Worm (Caenorhabditis elegans) whole organism, L3 larva: ENCODE results near the gene F42A10.6.

Experiments
- ceh-82 ChIP-seq: fragments of 150-350 bp; optimal IDR thresholded peaks from 2 replicates; lab custom pipeline; 2014; ENCODE audit warnings: missing biosample characterization, missing genetic modification characterization
- daf-12 ChIP-seq: fragments of 150-350 bp; optimal IDR thresholded peaks from 2 replicates; lab custom pipeline; 2014; ENCODE audit warnings: missing biosample characterization, missing genetic modification reagents, missing genetic modification characterization
- egl-27 ChIP-seq: sonication (generic microtip); optimal IDR thresholded peaks from 4 replicates; lab custom pipeline; 2017; ENCODE audit warnings: missing biosample characterization, missing genetic modification reagents, missing genetic modification characterization
- fkh-2 ChIP-seq: fragments of 150-350 bp; optimal IDR thresholded peaks from 2 replicates; lab custom pipeline; 2014; ENCODE audit warnings: missing biosample characterization, missing genetic modification reagents, missing genetic modification characterization
- jun-1 ChIP-seq: fragments of 150-350 bp; optimal IDR thresholded peaks from 2 replicates; lab custom pipeline; 2014; ENCODE audit warnings: missing biosample characterization, missing genetic modification reagents, missing genetic modification characterization
- lin-15B ChIP-seq: fragments of 150-350 bp; optimal IDR thresholded peaks from 2 replicates; lab custom pipeline; 2014; ENCODE audit warnings: missing biosample characterization, missing genetic modification characterization
- mdl-1 ChIP-seq: fragments of 150-350 bp; optimal IDR thresholded peaks from 2 replicates; lab custom pipeline; 2014; ENCODE audit warnings: missing biosample characterization, missing genetic modification characterization
- nfya-1 ChIP-seq: sonication (generic microtip); optimal IDR thresholded peaks from 2 replicates; lab custom pipeline; 2017; ENCODE audit warnings: missing genetic modification characterization, mild to moderate bottlenecking, missing compliant biosample characterization, antibody characterized with exemption, moderate library complexity; ENCODE audit not compliant: insufficient read depth
- nhr-12 ChIP-seq: fragments of 150-350 bp; optimal IDR thresholded peaks from 2 replicates; lab custom pipeline; 2014; ENCODE audit warnings: missing biosample characterization, missing genetic modification characterization
- pqm-1 ChIP-seq: fragments of 150-350 bp; optimal IDR thresholded peaks from 2 replicates; lab custom pipeline; 2017; ENCODE audit warnings: missing biosample characterization, missing genetic modification characterization, inconsistent platforms
- snpc-4 ChIP-seq: fragments of 150-350 bp; optimal IDR thresholded peaks from 2 replicates; lab custom pipeline; 2014; ENCODE audit warnings: missing biosample characterization, missing genetic modification characterization
- tbx-2 ChIP-seq: sonication (generic microtip); optimal IDR thresholded peaks from 2 replicates; lab custom pipeline; 2016; ENCODE audit warnings: mild to moderate bottlenecking, missing genetic modification characterization, missing compliant biosample characterization
- unc-39 ChIP-seq: sonication (generic microtip); optimal IDR thresholded peaks from 4 replicates; lab custom pipeline; 2017; ENCODE audit warnings: missing biosample characterization, missing genetic modification characterization
- ztf-11 ChIP-seq: fragments of 150-350 bp; optimal IDR thresholded peaks from 2 replicates; lab custom pipeline; 2014; ENCODE audit warnings: missing biosample characterization, missing genetic modification characterization

ce11 chrIII:6208984-6209383, 32.3 kb upstream of the F42A10.6 start, which contains the start of gene C23G10.1:
- TF ChIP-seq fkh-2 (tag; lab: Kevin White, UChicago) (no peak), unc-39 (tag; lab: Kevin White, UChicago) (no peak), daf-12 (no peak), nfya-1 (no peak), tbx-2 (tag; lab: Kevin White, UChicago) (no peak), nhr-12 (tag; lab: Kevin White, UChicago) (no peak), ztf-11 (tag; lab: Kevin White, UChicago) (no peak), jun-1 (no peak), snpc-4 (tag; lab: Kevin White, UChicago) (no peak), ceh-82 (tag; lab: Kevin White, UChicago) (no peak), egl-27 (tag; lab: Kevin White, UChicago) (no peak), lin-15B (tag; lab: Kevin White, UChicago) (no peak), pqm-1 (no peak), mdl-1 (tag; lab: Kevin White, UChicago) (no peak)
